Worm (Caenorhabditis elegans): ENCODE data around the gene ZC196.2.
A peak's percentile ranks its signal among the peaks of the same experiment; 100 is the strongest.

DNA sequence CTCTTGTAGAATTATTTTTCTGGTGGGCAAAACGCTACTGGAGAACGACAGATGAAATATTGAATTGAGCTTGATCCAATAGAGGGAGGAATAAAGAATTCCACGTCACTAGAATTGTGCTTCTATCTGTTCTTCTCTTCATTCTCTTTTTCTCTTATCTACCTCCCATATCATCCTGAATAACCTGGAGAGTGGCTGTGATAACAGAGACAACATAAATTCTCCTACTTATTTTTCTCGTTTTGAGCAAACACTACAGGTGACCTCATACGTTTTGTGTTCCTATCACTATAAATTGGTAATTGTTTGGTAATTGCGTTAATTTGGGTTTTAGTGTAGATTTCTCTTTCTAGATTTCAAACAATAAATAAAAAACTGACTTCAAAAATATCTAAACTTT is 41.9 kb downstream of the ZC196.2 start:
- no peak for TF ChIP-seq nfya-1 (tag; optimal IDR thresholded peaks at IDR 0.05; ENCODE audit: insufficient read depth)
- no peak for TF ChIP-seq nhr-43 (tag; optimal IDR thresholded peaks at IDR 0.05; ENCODE audit: poor library complexity, severe bottlenecking)
- no peak for TF ChIP-seq nhr-28 (tag; optimal IDR thresholded peaks at IDR 0.05)
- TF ChIP-seq elt-3 (tag; optimal IDR thresholded peaks at IDR 0.05) = no peak
- TF ChIP-seq nhr-11 (tag; optimal IDR thresholded peaks at IDR 0.05) = no peak
- peak; percentile 4 for TF ChIP-seq pha-4 (tag; optimal IDR thresholded peaks at IDR 0.05)
